Worm (Caenorhabditis elegans) whole organism, L4 larva: ENCODE measurements around the gene tlk-1.

Source experiments
- daf-16 ChIP-seq, 3 experiments: sonication (generic microtip); optimal IDR thresholded peaks; 2 replicates each; lab custom pipeline; 2016 to 2017; ENCODE audit warnings: missing genetic modification characterization in 3 of 3, missing genetic modification reagents in 3 of 3, mild to moderate bottlenecking in 2 of 3, missing compliant biosample characterization in 2 of 3, missing biosample characterization in 1 of 3, moderate library complexity in 1 of 3
- lin-39 ChIP-seq: fragments of 150-350 bp; optimal IDR thresholded peaks from 2 replicates; lab custom pipeline; 2014; ENCODE audit warnings: missing biosample characterization, missing genetic modification reagents, missing genetic modification characterization
- mep-1 ChIP-seq: fragments of 150-350 bp; sonication (generic microtip); optimal IDR thresholded peaks from 3 replicates; lab custom pipeline; 2014; ENCODE audit warnings: missing biosample characterization, missing genetic modification characterization
- sdz-12 ChIP-seq: fragments of 200-800 bp; sonication (Bioruptor generic); optimal IDR thresholded peaks from 2 replicates; lab custom pipeline; 2018; ENCODE audit warnings: mild to moderate bottlenecking, missing genetic modification characterization, missing compliant biosample characterization
- unc-62 ChIP-seq, 3 experiments: fragments of 150-350 bp in 1 of 3; sonication (generic microtip); optimal IDR thresholded peaks in 2 of 3; peaks in 1 of 3; 1 replicate in 1 of 3; 2 replicates in 2 of 3; lab custom pipeline; 2014 to 2017; ENCODE audit warnings: missing biosample characterization in 3 of 3, missing genetic modification characterization in 3 of 3, missing genetic modification reagents in 3 of 3, missing genotype in 1 of 3

ce11 chrIII:9745333-9745897 lies 45.7 kb downstream of the tlk-1 start:
- no peak for TF ChIP-seq lin-39
- TF ChIP-seq unc-62 (GFP tag; optimal IDR thresholded peaks at IDR 0.05 in 1 of 2; lab: Kevin White, UChicago), result peak in 1 of 2 experiments; percentile 65
- TF ChIP-seq unc-62 (tag; optimal IDR thresholded peaks at IDR 0.05; lab: Kevin White, UChicago), result no peak
- TF ChIP-seq mep-1 (tag; lab: Kevin White, UChicago), result no peak
- no peak for TF ChIP-seq daf-16 (GFP tag; optimal IDR thresholded peaks at IDR 0.05; lab: Kevin White, UChicago)
- TF ChIP-seq daf-16 (tag; optimal IDR thresholded peaks at IDR 0.05; lab: Kevin White, UChicago), result no peak
- TF ChIP-seq sdz-12, result no peak
